Fruit fly (Drosophila melanogaster) whole organism, wandering third instar larva: ENCODE results near the gene CG18259.

Experiments used
- Myc ChIP-seq: fragments of >200 bp; optimal IDR thresholded peaks from 2 replicates; lab custom pipeline; 2017
- Sp1 ChIP-seq: fragments of 200-800 bp; sonication (Bioruptor generic); optimal IDR thresholded peaks from 3 replicates; lab custom pipeline; 2019; ENCODE audit warnings: missing biosample characterization, mild to moderate bottlenecking, missing genetic modification characterization, moderate library complexity
- Vsx2 ChIP-seq: fragments of 200-300, 225-300 bp; sonication (Bioruptor generic); optimal IDR thresholded peaks from 2 replicates; lab custom pipeline; 2018; ENCODE audit warnings: missing biosample characterization, missing genetic modification characterization; ENCODE audit not compliant: partially characterized antibody
- dsf ChIP-seq: sonication (Bioruptor generic); optimal IDR thresholded peaks from 2 replicates; lab custom pipeline; 2016; ENCODE audit warnings: missing biosample characterization, missing genetic modification characterization, borderline replicate concordance
- fru ChIP-seq: fragments of 200-800 bp; sonication (Bioruptor generic); optimal IDR thresholded peaks from 3 replicates; lab custom pipeline; 2016; ENCODE audit warnings: missing biosample characterization, mild to moderate bottlenecking, missing genetic modification characterization
- jim ChIP-seq: fragments of 175-275, 200-325 bp; sonication (Bioruptor generic); optimal IDR thresholded peaks from 2 replicates; lab custom pipeline; 2016; ENCODE audit warnings: missing biosample characterization, mild to moderate bottlenecking, missing genetic modification characterization
- pan ChIP-seq: fragments of >200 bp; optimal IDR thresholded peaks from 2 replicates; lab custom pipeline; 2017
- sv ChIP-seq: fragments of 200-800 bp; sonication (Bioruptor generic); optimal IDR thresholded peaks from 3 replicates; lab custom pipeline; 2016; ENCODE audit warnings: missing biosample characterization, missing genetic modification characterization
- usp ChIP-seq: fragments of >200 bp; optimal IDR thresholded peaks from 2 replicates; lab custom pipeline; 2017; ENCODE audit warnings: missing biosample characterization, missing genetic modification characterization

DNA sequence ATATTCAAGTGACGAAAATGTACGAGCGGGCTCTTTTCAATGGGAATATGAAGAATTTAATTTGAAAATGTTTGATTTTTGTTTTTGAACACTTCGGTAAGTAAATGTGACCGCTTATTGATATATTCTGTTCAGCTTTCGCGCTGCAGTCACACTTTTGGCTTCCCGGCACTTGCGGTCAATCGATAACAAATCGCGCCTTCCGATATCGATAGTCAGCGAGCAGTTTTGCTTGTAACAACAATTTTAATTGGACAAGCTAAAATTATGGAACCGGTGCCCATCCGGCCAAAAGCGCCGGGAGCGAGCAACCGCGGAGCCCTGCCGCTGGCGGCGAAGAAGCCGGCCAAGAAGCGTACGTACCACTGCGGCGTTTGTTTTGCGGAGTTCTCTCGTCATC is 47.1 kb upstream of the CG18259 start, which contains the start of gene CG7101:
- TF ChIP-seq jim: no peak
- TF ChIP-seq Sp1 (GFP tag; lab: Kevin White, UChicago): no peak
- TF ChIP-seq Vsx2: no peak
- TF ChIP-seq usp (GFP tag; lab: Kevin White, UChicago): no peak
- no peak for TF ChIP-seq Myc (lab: Kevin White, UChicago)
- TF ChIP-seq dsf (GFP tag; lab: Kevin White, UChicago): no peak
- no peak for TF ChIP-seq pan (lab: Kevin White, UChicago)
- no peak for TF ChIP-seq fru (GFP tag; lab: Kevin White, UChicago)
- no peak for TF ChIP-seq sv
